Fruit fly (Drosophila melanogaster) whole organism: ENCODE results near the gene CG6066.

ENCODE experiments used
- CG8478 ChIP-seq: fragments of >200 bp; optimal IDR thresholded peaks from 2 replicates; lab custom pipeline; 2018; ENCODE audit warnings: inconsistent platforms
- Dll ChIP-seq: fragments of >200 bp; optimal IDR thresholded peaks from 2 replicates; lab custom pipeline; 2017
- EcR ChIP-seq, 2 experiments: fragments of >200 bp; optimal IDR thresholded peaks; 2 replicates each; lab custom pipeline; 2017; ENCODE audit warnings: missing biosample characterization in 2 of 2, missing genetic modification characterization in 2 of 2, missing genetic modification reagents in 2 of 2
- psq ChIP-seq: fragments of >200 bp; optimal IDR thresholded peaks from 2 replicates; lab custom pipeline; 2017
- usp ChIP-seq: fragments of >200 bp; optimal IDR thresholded peaks from 2 replicates; lab custom pipeline; 2017; ENCODE audit warnings: missing biosample characterization, missing genetic modification characterization, mixed read lengths

DNA sequence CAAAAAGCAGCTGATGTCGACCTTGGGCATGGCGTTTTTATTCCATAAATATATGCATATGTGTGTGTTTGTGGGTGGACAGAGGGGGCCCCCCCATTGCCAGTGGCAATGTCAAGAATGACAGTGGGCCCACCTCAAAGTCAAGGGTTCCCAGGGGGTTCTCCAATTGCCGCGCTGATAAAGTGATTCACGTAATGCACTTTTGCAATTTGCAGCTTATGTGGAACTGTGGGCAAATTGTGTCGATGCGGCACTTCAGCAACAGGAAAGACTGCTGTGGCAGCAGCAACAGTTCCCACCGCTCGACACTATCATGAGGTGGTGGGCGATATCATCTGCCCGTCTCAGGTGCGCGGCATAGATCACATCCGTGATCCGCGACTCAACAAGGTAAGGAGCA lies 37.5 kb upstream of the CG6066 start:
- TF ChIP-seq EcR (GFP tag; optimal IDR thresholded peaks at IDR 0.05; lab: Kevin White, UChicago) (no peak), usp (GFP tag; lab: Kevin White, UChicago) (no peak), psq (lab: Kevin White, UChicago) (no peak), CG8478 (lab: Kevin White, UChicago) (no peak), Dll (lab: Kevin White, UChicago) (no peak)
